Fruit fly (Drosophila melanogaster) S2 (cell line): Measurements from ENCODE around the gene Jhbp14.

Source experiments
- CG8478 ChIP-seq: fragments of >200 bp; optimal IDR thresholded peaks from 2 replicates; lab custom pipeline; 2018
- CTCF ChIP-seq, 2 experiments: fragments of >200 bp; optimal IDR thresholded peaks; 2 replicates each; lab custom pipeline; 2018

DNA sequence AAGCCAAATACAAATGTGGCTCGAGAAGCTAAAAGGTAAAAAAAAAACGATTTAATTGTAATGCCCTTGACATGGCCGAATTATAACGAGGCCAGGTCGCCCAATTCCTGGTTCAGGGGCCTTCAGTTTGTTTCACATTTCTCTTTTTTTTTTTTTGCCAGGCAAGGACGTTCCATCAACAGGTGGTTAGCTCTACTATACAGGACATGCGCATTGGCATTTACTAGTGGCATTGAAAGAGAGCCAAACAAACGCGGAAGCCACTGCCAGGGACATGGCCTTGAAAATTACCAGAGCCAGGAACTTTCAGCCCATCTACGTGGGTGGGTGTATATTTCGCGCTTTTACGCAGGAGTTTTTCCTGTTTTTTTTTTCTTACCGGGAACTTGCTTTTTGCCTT is 49.5 kb downstream of the Jhbp14 start:
- TF ChIP-seq CTCF (optimal IDR thresholded peaks at IDR 0.05; lab: Kevin White, UChicago) = no peak
- no peak for TF ChIP-seq CG8478 (lab: Kevin White, UChicago)
